Worm (Caenorhabditis elegans) whole organism, L3 larva: ENCODE measurements around the gene rpap-3.

Experiments
- R02D3.7 ChIP-seq: fragments of 150-350 bp; optimal IDR thresholded peaks from 2 replicates; lab custom pipeline; 2014; ENCODE audit warnings: missing biosample characterization, missing genetic modification characterization
- ZK546.5 ChIP-seq: sonication (generic microtip); optimal IDR thresholded peaks from 2 replicates; lab custom pipeline; 2017; ENCODE audit warnings: missing biosample characterization, missing genetic modification characterization
- ceh-16 ChIP-seq: sonication (generic microtip); optimal IDR thresholded peaks from 2 replicates; lab custom pipeline; 2017; ENCODE audit warnings: missing biosample characterization, missing genetic modification characterization
- ceh-28 ChIP-seq: fragments of 150-350 bp; optimal IDR thresholded peaks from 2 replicates; lab custom pipeline; 2014; ENCODE audit warnings: missing biosample characterization, missing genetic modification reagents, missing genetic modification characterization
- ceh-9 ChIP-seq: sonication (generic microtip); optimal IDR thresholded peaks from 2 replicates; lab custom pipeline; 2018; ENCODE audit warnings: missing biosample characterization, missing genetic modification characterization
- daf-12 ChIP-seq: fragments of 150-350 bp; optimal IDR thresholded peaks from 2 replicates; lab custom pipeline; 2014; ENCODE audit warnings: missing biosample characterization, missing genetic modification reagents, missing genetic modification characterization
- egl-5 ChIP-seq: fragments of 150-350 bp; optimal IDR thresholded peaks from 2 replicates; lab custom pipeline; 2017; ENCODE audit warnings: missing biosample characterization, missing genetic modification reagents, missing genetic modification characterization, inconsistent platforms
- elt-1 ChIP-seq: fragments of 150-350 bp; optimal IDR thresholded peaks from 2 replicates; lab custom pipeline; 2014; ENCODE audit warnings: missing biosample characterization, missing genetic modification characterization
- elt-2 ChIP-seq: sonication (generic microtip); optimal IDR thresholded peaks from 2 replicates; lab custom pipeline; 2016; ENCODE audit warnings: missing genetic modification reagents, mild to moderate bottlenecking, missing genetic modification characterization, missing compliant biosample characterization
- elt-3 ChIP-seq, 3 experiments: fragments of 150-350 bp in 1 of 3; sonication (generic microtip) in 2 of 3; optimal IDR thresholded peaks; 2 replicates in 2 of 3; 4 replicates in 1 of 3; lab custom pipeline; 2014 to 2017; ENCODE audit warnings: missing biosample characterization in 3 of 3, missing genetic modification characterization in 3 of 3
- eor-1 ChIP-seq, 2 experiments: fragments of 150-350 bp; optimal IDR thresholded peaks; 2 replicates each; lab custom pipeline; 2014 to 2018; ENCODE audit warnings: missing biosample characterization in 2 of 2, missing genetic modification characterization in 2 of 2
- fkh-2 ChIP-seq: fragments of 150-350 bp; optimal IDR thresholded peaks from 2 replicates; lab custom pipeline; 2014; ENCODE audit warnings: missing biosample characterization, missing genetic modification reagents, missing genetic modification characterization
- lin-39 ChIP-seq: fragments of 150-350 bp; optimal IDR thresholded peaks from 2 replicates; lab custom pipeline; 2018; ENCODE audit warnings: missing biosample characterization, missing genetic modification reagents, missing genetic modification characterization
- lsy-12 ChIP-seq: sonication (generic microtip); optimal IDR thresholded peaks from 2 replicates; lab custom pipeline; 2016; ENCODE audit warnings: mild to moderate bottlenecking, missing genetic modification characterization, missing compliant biosample characterization
- mdl-1 ChIP-seq: fragments of 150-350 bp; optimal IDR thresholded peaks from 2 replicates; lab custom pipeline; 2014; ENCODE audit warnings: missing biosample characterization, missing genetic modification characterization
- mml-1 ChIP-seq: fragments of 150-350 bp; sonication (generic microtip); optimal IDR thresholded peaks from 3 replicates; lab custom pipeline; 2014; ENCODE audit warnings: missing biosample characterization, missing genetic modification characterization
- nfya-1 ChIP-seq: sonication (generic microtip); optimal IDR thresholded peaks from 2 replicates; lab custom pipeline; 2017; ENCODE audit warnings: missing genetic modification characterization, mild to moderate bottlenecking, missing compliant biosample characterization, antibody characterized with exemption, moderate library complexity; ENCODE audit not compliant: insufficient read depth
- nhr-12 ChIP-seq: fragments of 150-350 bp; optimal IDR thresholded peaks from 2 replicates; lab custom pipeline; 2014; ENCODE audit warnings: missing biosample characterization, missing genetic modification characterization
- nhr-237 ChIP-seq: fragments of 150-350 bp; optimal IDR thresholded peaks from 2 replicates; lab custom pipeline; 2014; ENCODE audit warnings: missing biosample characterization, missing genetic modification characterization
- nhr-25 ChIP-seq: sonication (generic microtip); optimal IDR thresholded peaks from 2 replicates; lab custom pipeline; 2017; ENCODE audit warnings: missing biosample characterization, missing genetic modification characterization
- nhr-28 ChIP-seq: fragments of 150-350 bp; optimal IDR thresholded peaks from 2 replicates; lab custom pipeline; 2014; ENCODE audit warnings: missing biosample characterization, missing genetic modification characterization
- nhr-67 ChIP-seq: fragments of 150-350 bp; optimal IDR thresholded peaks from 2 replicates; lab custom pipeline; 2014; ENCODE audit warnings: missing biosample characterization, missing genetic modification characterization
- pha-4 ChIP-seq: fragments of 150-350 bp; optimal IDR thresholded peaks from 2 replicates; lab custom pipeline; 2014; ENCODE audit warnings: missing biosample characterization, missing genetic modification reagents, missing genetic modification characterization
- sea-2 ChIP-seq: fragments of 150-350 bp; sonication (generic microtip); optimal IDR thresholded peaks from 4 replicates; lab custom pipeline; 2014; ENCODE audit warnings: missing biosample characterization, missing genetic modification reagents, missing genetic modification characterization
- skn-1 ChIP-seq: fragments of 150-350 bp; optimal IDR thresholded peaks from 2 replicates; lab custom pipeline; 2014; ENCODE audit warnings: missing biosample characterization, missing genetic modification characterization
- zag-1 ChIP-seq: fragments of 150-350 bp; optimal IDR thresholded peaks from 2 replicates; lab custom pipeline; 2014; ENCODE audit warnings: missing biosample characterization, missing genetic modification characterization
- ztf-11 ChIP-seq: fragments of 150-350 bp; optimal IDR thresholded peaks from 2 replicates; lab custom pipeline; 2014; ENCODE audit warnings: missing biosample characterization, missing genetic modification characterization

rpap-3 gene

DNA sequence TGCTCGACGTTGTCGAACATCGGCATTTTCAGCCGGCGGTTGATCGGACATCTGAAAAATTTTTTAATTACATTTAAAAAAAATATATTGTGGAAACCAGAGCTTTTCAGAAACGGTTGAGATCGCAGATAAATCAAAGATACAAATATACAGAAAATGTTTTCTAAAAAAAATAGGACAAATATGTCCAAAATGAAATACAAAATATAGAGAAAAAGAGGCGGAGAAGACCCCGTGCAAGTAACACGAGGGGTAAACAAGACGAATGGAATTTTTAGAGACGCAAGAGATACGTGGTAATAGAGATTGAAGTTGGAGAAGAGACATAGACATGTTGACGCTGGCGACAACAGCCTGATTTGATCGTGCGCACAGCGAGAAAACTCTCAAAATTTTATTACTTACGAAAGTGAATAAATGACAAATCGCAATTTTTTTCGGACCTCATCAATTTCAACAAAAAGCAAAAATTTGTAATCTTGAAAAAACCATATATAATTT, 37.0 kb upstream of the rpap-3 start, which contains the start of gene cdgs-1 (continued):
- TF ChIP-seq nhr-28 (tag; lab: Kevin White, UChicago) (no peak), nhr-12 (tag; lab: Kevin White, UChicago) (no peak), daf-12 (tag; lab: Kevin White, UChicago) (no peak), ZK546.5 (tag; lab: Kevin White, UChicago) (no peak), R02D3.7 (no peak), zag-1 (tag; lab: Kevin White, UChicago) (no peak), fkh-2 (tag; lab: Kevin White, UChicago) (peak; percentile 55), nhr-237 (tag; lab: Kevin White, UChicago) (no peak), elt-3 (tag; optimal IDR thresholded peaks at IDR 0.05; lab: Kevin White, UChicago) (no peak), ztf-11 (tag; lab: Kevin White, UChicago) (no peak), pha-4 (peak; percentile 84)
- TF ChIP-seq, all 47 proteins: peak for 9

DNA sequence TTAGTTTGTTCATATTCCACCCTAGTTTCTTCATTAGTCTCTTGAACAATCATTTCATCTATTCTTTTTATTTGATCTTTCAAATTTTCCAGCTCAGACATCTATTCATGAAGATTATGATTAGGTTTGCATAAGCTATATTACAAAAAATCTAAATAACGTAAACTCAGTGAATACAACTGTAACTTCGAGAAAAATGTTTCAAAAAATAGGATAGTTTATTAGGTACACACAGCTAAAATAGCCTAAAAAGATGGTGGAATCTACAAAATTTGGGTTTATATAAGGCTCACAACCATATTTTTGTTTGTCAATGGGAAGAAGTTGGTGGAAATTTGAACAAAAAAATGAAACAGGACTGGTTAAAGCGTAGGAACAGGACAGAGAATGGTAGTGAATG, 33.9 kb upstream of the rpap-3 start, which contains the start of gene zgpa-1:
TSS of gene zgpa-1 (minus strand) at position 101 of the 400 bp plus-strand sequence.
- TF ChIP-seq lin-39 (tag; lab: Kevin White, UChicago), result no peak
- no peak for TF ChIP-seq nhr-25 (tag; lab: Kevin White, UChicago)
- no peak for TF ChIP-seq nhr-237 (tag; lab: Kevin White, UChicago)
- no peak for TF ChIP-seq eor-1 (tag; optimal IDR thresholded peaks at IDR 0.05; lab: Kevin White, UChicago)
- no peak for TF ChIP-seq elt-2 (tag; lab: Kevin White, UChicago)
- TF ChIP-seq R02D3.7, result no peak
- TF ChIP-seq ceh-9 (tag; lab: Kevin White, UChicago), result no peak
- TF ChIP-seq daf-12 (tag; lab: Kevin White, UChicago), result no peak
- TF ChIP-seq mml-1 (tag; lab: Kevin White, UChicago), result no peak
- no peak for TF ChIP-seq lsy-12 (tag; lab: Kevin White, UChicago)
- no peak for TF ChIP-seq skn-1 (tag; lab: Kevin White, UChicago)
- no peak for TF ChIP-seq ztf-11 (tag; lab: Kevin White, UChicago)
- TF ChIP-seq, all 47 proteins: peak for 0

DNA sequence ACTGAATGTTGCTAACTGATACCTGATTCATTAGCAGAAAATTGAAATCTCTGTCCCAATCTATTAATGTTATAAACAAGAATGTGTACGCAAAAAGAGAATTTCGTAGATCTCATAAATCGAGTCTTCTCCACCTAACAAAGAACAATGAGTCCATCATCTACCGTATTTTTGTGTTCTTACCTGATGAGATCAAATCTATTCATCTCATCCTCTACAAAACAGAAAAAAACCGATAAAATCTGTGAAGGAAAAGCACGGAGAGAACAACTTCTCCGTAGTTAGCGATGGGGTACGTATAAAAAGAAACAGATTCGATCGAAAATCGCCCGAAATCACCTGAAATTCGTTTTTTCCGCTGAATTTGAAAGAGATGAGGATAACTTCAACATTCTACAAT, 29.8 kb upstream of the rpap-3 start, which contains the start of gene C33H5.1:
TSS of gene C33H5.1 (plus strand) at position 330 of the 400 bp plus-strand sequence.
- TF ChIP-seq mdl-1 (tag; lab: Kevin White, UChicago) (no peak), elt-1 (tag; lab: Kevin White, UChicago) (peak; percentile 83)

DNA sequence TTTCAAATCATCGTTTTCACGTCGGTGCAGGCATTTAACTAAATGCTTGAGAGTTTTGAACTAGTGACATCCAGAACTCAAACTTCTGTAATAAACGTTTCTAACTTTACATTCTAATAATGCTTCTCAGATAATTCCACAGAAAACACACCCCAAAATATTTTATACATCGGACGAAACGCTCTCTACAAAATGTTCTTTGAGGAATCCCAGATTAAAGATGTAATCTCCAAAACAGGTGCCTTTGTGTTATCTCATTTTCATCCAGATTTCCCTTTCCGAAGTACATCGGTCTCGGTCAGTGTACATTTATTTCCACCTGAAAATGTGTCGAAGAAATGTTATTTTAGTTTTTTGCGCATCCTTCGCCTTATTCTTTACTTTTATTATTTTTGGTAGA, 26.0 kb upstream of the rpap-3 start, which contains the start of gene C33H5.2:
TSS of gene C33H5.2 (plus strand) at position 301 of the 400 bp plus-strand sequence.
- no peak for TF ChIP-seq egl-5 (tag; lab: Kevin White, UChicago)
- TF ChIP-seq ceh-16 (tag; lab: Kevin White, UChicago), result no peak
- no peak for TF ChIP-seq nhr-67 (tag; lab: Kevin White, UChicago)
- no peak for TF ChIP-seq elt-2 (tag; lab: Kevin White, UChicago)

DNA sequence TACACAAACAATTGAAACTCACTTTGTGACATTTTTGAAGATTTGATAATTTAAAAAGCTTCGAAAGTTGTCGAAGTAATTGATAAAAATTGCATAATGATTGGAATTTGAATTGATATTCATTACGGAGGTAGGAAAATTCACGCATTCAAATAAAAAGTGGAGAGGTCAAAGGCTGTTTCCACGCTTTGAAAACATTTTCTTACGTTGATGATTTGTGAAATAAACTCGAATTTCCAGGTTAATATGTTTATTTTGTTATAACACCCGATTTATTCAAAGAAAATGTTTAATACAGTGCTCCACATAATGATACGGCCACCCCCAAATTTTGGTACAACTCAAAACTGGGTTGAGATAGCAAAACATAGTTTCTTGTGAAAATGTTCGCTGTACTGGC, 24.5 kb upstream of the rpap-3 start, which contains the start of gene C33H5.16:
TSS of gene C33H5.16 (minus strand) at position 101 of the 400 bp plus-strand sequence.
- TF ChIP-seq ceh-28 (tag; lab: Kevin White, UChicago) (no peak), nfya-1 (tag; lab: Kevin White, UChicago) (no peak), elt-1 (tag; lab: Kevin White, UChicago) (no peak), nhr-237 (tag; lab: Kevin White, UChicago) (no peak), eor-1 (tag; optimal IDR thresholded peaks at IDR 0.05; lab: Kevin White, UChicago) (no peak)
- TF ChIP-seq, all 47 proteins: peak for 0

DNA sequence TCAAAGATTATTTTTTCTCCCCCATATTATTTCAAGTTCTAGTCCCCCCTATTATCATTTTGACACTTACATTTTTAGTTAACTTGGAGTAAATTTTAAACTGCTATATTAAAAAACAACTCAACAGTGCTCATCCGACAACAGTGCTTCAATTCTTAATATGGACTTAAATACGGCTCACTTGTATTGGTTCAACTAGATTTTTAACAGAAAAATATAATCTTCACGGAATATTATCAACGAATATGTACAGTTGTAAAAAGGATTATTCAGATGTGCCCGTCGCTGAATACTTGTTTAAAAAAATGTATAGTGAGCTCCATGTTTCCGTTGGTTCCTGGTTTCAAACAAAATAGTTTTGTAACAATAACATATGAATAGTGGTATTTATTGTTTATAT, 21.6 kb upstream of the rpap-3 start:
- TF ChIP-seq sea-2 (GFP tag; lab: Kevin White, UChicago) (no peak), elt-1 (tag; lab: Kevin White, UChicago) (no peak)
